Fruit fly (Drosophila melanogaster) whole organism, embryonic: ENCODE results near the gene peng.

Source experiments
- Ada2b ChIP-seq: fragments of 200-800 bp; sonication (Bioruptor generic); IDR thresholded peaks from 2 replicates; pipeline ENCODE4 v1.3.6; 2022; ENCODE audit warnings: missing biosample characterization, missing genetic modification characterization
- CG10979 ChIP-seq: fragments of 200-800 bp; sonication (Bioruptor generic); optimal IDR thresholded peaks from 2 replicates; lab custom pipeline; 2018; ENCODE audit warnings: missing biosample characterization, mild to moderate bottlenecking, missing genetic modification characterization, moderate library complexity
- CG11560 ChIP-seq: fragments of 200-800 bp; sonication (Bioruptor generic); IDR thresholded peaks from 3 replicates; pipeline ENCODE4 v1.3.6; 2022; ENCODE audit warnings: missing biosample characterization, missing genetic modification characterization
- CG12104 ChIP-seq: fragments of 200-800 bp; sonication (Bioruptor generic); optimal IDR thresholded peaks from 3 replicates; lab custom pipeline; 2016; ENCODE audit warnings: missing biosample characterization, missing genetic modification characterization
- CG13296 ChIP-seq: fragments of 200-800 bp; sonication (Bioruptor generic); optimal IDR thresholded peaks from 3 replicates; lab custom pipeline; 2018; ENCODE audit warnings: missing biosample characterization, mild to moderate bottlenecking, missing genetic modification characterization
- CG14441 ChIP-seq: fragments of 200-800 bp; sonication (Bioruptor generic); IDR thresholded peaks from 2 replicates; pipeline ENCODE4 v1.3.6; 2022; ENCODE audit warnings: missing biosample characterization, missing genetic modification characterization
- CG14710 ChIP-seq: fragments of 200-800 bp; sonication (Bioruptor generic); optimal IDR thresholded peaks from 3 replicates; lab custom pipeline; 2019; ENCODE audit warnings: missing biosample characterization, mild to moderate bottlenecking, missing genetic modification characterization, moderate library complexity
- CG15696 ChIP-seq: fragments of 200-800 bp; sonication (Bioruptor generic); optimal IDR thresholded peaks from 2 replicates; lab custom pipeline; 2019; ENCODE audit warnings: missing biosample characterization, mild to moderate bottlenecking, missing genetic modification characterization, moderate library complexity
- CG1602 ChIP-seq: fragments of 200-800 bp; sonication (Bioruptor generic); optimal IDR thresholded peaks from 3 replicates; lab custom pipeline; 2016; ENCODE audit warnings: missing biosample characterization, missing genetic modification characterization
- CG17328 ChIP-seq: fragments of 200-800 bp; sonication (Bioruptor generic); IDR thresholded peaks from 2 replicates; pipeline ENCODE4 v1.3.6; 2022; ENCODE audit warnings: missing biosample characterization, missing genetic modification characterization
- CG18011 ChIP-seq: fragments of 200-800 bp; sonication (Bioruptor generic); optimal IDR thresholded peaks from 2 replicates; lab custom pipeline; 2017; ENCODE audit warnings: missing biosample characterization, missing genetic modification characterization, mild to moderate bottlenecking, moderate library complexity, missing genotype
- CG2120 ChIP-seq: fragments of 200-800 bp; sonication (Bioruptor generic); optimal IDR thresholded peaks from 3 replicates; lab custom pipeline; 2016; ENCODE audit warnings: missing biosample characterization, missing genetic modification characterization
- CG2129 ChIP-seq: fragments of 200-800 bp; sonication (Bioruptor generic); IDR thresholded peaks from 2 replicates; pipeline ENCODE4 v1.3.6; 2022; ENCODE audit warnings: missing biosample characterization, missing genetic modification characterization; ENCODE audit not compliant: partially characterized antibody
- CG31365 ChIP-seq: fragments of 200-800 bp; sonication (Bioruptor generic); optimal IDR thresholded peaks from 2 replicates; lab custom pipeline; 2018; ENCODE audit warnings: missing biosample characterization, mild to moderate bottlenecking, missing genetic modification characterization
- CG31441 ChIP-seq: fragments of 200-800 bp; sonication (Bioruptor generic); IDR thresholded peaks from 2 replicates; pipeline ENCODE4 v1.3.6; 2022; ENCODE audit warnings: missing biosample characterization, missing genetic modification characterization
- CG4707 ChIP-seq: fragments of 200-800 bp; sonication (Bioruptor generic); optimal IDR thresholded peaks from 2 replicates; lab custom pipeline; 2018; ENCODE audit warnings: missing biosample characterization, mild to moderate bottlenecking, missing genetic modification characterization, moderate library complexity
- CG5245 ChIP-seq: fragments of 200-800 bp; sonication (Bioruptor generic); optimal IDR thresholded peaks from 3 replicates; lab custom pipeline; 2016; ENCODE audit warnings: missing biosample characterization, missing genetic modification characterization
- CHES-1-like ChIP-seq: fragments of 200-800 bp; sonication (Bioruptor generic); optimal IDR thresholded peaks from 2 replicates; lab custom pipeline; 2016; ENCODE audit warnings: missing biosample characterization, missing genetic modification characterization
- Dbx ChIP-seq: fragments of 200-800 bp; sonication (Bioruptor generic); IDR thresholded peaks from 3 replicates; pipeline ENCODE4 v1.3.6; 2022; ENCODE audit warnings: missing biosample characterization, missing genetic modification characterization
- Deaf1 ChIP-seq: fragments of 200-800 bp; optimal IDR thresholded peaks from 3 replicates; lab custom pipeline; 2019; ENCODE audit warnings: missing biosample characterization, mild to moderate bottlenecking, missing genetic modification characterization, moderate library complexity
- Drgx ChIP-seq: fragments of 200-800 bp; sonication (Bioruptor generic); IDR thresholded peaks from 2 replicates; pipeline ENCODE4 v1.3.6; 2022; ENCODE audit warnings: missing biosample characterization, missing genetic modification characterization
- GATAe ChIP-seq: fragments of 200-800 bp; sonication (Bioruptor generic); conservative IDR thresholded peaks from 2 replicates; pipeline ENCODE4 v1.3.6; 2022; ENCODE audit warnings: missing biosample characterization, missing genetic modification characterization
- H15 ChIP-seq: fragments of 200-800 bp; sonication (Bioruptor generic); IDR thresholded peaks from 3 replicates; pipeline ENCODE4 v1.3.6; 2022; ENCODE audit warnings: missing biosample characterization, missing genetic modification characterization
- HLH3B ChIP-seq: fragments of 200-800 bp; sonication (Bioruptor generic); IDR thresholded peaks from 2 replicates; pipeline ENCODE4 v1.3.6; 2022; ENCODE audit warnings: missing biosample characterization, missing genetic modification characterization
- HLHmδ ChIP-seq: fragments of 200-800 bp; sonication (Bioruptor generic); optimal IDR thresholded peaks from 2 replicates; lab custom pipeline; 2018; ENCODE audit warnings: missing biosample characterization, mild to moderate bottlenecking, missing genetic modification characterization, moderate library complexity
- Hey ChIP-seq: fragments of 200-800 bp; sonication (Bioruptor generic); optimal IDR thresholded peaks from 3 replicates; lab custom pipeline; 2018; ENCODE audit warnings: missing biosample characterization, mild to moderate bottlenecking, missing genetic modification characterization
- Hr39 ChIP-seq: fragments of >200 bp; optimal IDR thresholded peaks from 2 replicates; lab custom pipeline; 2017
- Mes4 ChIP-seq: fragments of 200-800 bp; sonication (Bioruptor generic); optimal IDR thresholded peaks from 2 replicates; lab custom pipeline; 2016; ENCODE audit warnings: missing biosample characterization, missing genetic modification characterization
- NC2β ChIP-seq: fragments of 200-800 bp; sonication (Bioruptor generic); optimal IDR thresholded peaks from 2 replicates; lab custom pipeline; 2016; ENCODE audit warnings: missing biosample characterization, missing genetic modification characterization
- Nf-YC ChIP-seq: fragments of 200-800 bp; optimal IDR thresholded peaks from 3 replicates; lab custom pipeline; 2019; ENCODE audit warnings: missing biosample characterization, mild to moderate bottlenecking, missing genetic modification characterization, moderate library complexity
- Ravus ChIP-seq: fragments of 200-800 bp; sonication (Bioruptor generic); IDR thresholded peaks from 2 replicates; pipeline ENCODE4 v1.3.6; 2022; ENCODE audit warnings: missing biosample characterization, missing genetic modification characterization
- Rfx ChIP-seq: fragments of 200-800 bp; sonication (Bioruptor generic); IDR thresholded peaks from 2 replicates; pipeline ENCODE4 v1.3.6; 2022; ENCODE audit warnings: missing biosample characterization, missing genetic modification characterization
- Rx ChIP-seq: fragments of 200-800 bp; sonication (Bioruptor generic); IDR thresholded peaks from 2 replicates; pipeline ENCODE4 v1.3.6; 2022; ENCODE audit warnings: missing biosample characterization, missing genetic modification characterization
- Sin3A ChIP-seq: fragments of >200 bp; optimal IDR thresholded peaks from 2 replicates; lab custom pipeline; 2018
- bowl ChIP-seq: fragments of 200-800 bp; sonication (Bioruptor generic); IDR thresholded peaks from 2 replicates; pipeline ENCODE4 v1.3.6; 2022; ENCODE audit warnings: missing biosample characterization, missing genetic modification characterization
- br ChIP-seq: fragments of >200 bp; optimal IDR thresholded peaks from 2 replicates; lab custom pipeline; 2017
- bsh ChIP-seq, 2 experiments: fragments of 200-800 bp; sonication (Bioruptor generic); optimal IDR thresholded peaks; 2 replicates each; lab custom pipeline; 2017 to 2018; ENCODE audit warnings: mild to moderate bottlenecking in 2 of 2, missing biosample characterization in 2 of 2, missing genetic modification characterization in 2 of 2, moderate library complexity in 1 of 2
- dan ChIP-seq: fragments of 200-800 bp; sonication (Bioruptor generic); IDR thresholded peaks from 2 replicates; pipeline ENCODE4 v1.3.6; 2022; ENCODE audit warnings: missing biosample characterization, missing genetic modification characterization
- dmrt99B ChIP-seq: fragments of 200-800 bp; sonication (Bioruptor generic); optimal IDR thresholded peaks from 2 replicates; lab custom pipeline; 2018; ENCODE audit warnings: missing biosample characterization, mild to moderate bottlenecking, missing genetic modification characterization, moderate library complexity
- esg ChIP-seq: fragments of 200-800 bp; sonication (Bioruptor generic); conservative IDR thresholded peaks from 2 replicates; pipeline ENCODE4 v1.3.6; 2022; ENCODE audit warnings: missing biosample characterization, missing genetic modification characterization
- fd64A ChIP-seq: fragments of 200-800 bp; sonication (Bioruptor generic); optimal IDR thresholded peaks from 3 replicates; lab custom pipeline; 2018; ENCODE audit warnings: missing biosample characterization, mild to moderate bottlenecking, missing genetic modification characterization
- hbn ChIP-seq: fragments of 200-800 bp; sonication (Bioruptor generic); IDR thresholded peaks from 2 replicates; pipeline ENCODE4 v1.3.6; 2022; ENCODE audit warnings: missing biosample characterization, missing genetic modification characterization; ENCODE audit not compliant: partially characterized antibody
- lbe ChIP-seq: fragments of 200-800 bp; sonication (Bioruptor generic); optimal IDR thresholded peaks from 2 replicates; lab custom pipeline; 2016; ENCODE audit warnings: missing biosample characterization, mild to moderate bottlenecking, missing genetic modification characterization
- maf-S ChIP-seq: fragments of 200-800 bp; sonication (Bioruptor generic); optimal IDR thresholded peaks from 2 replicates; lab custom pipeline; 2016; ENCODE audit warnings: missing biosample characterization, missing genetic modification characterization
- org-1 ChIP-seq: fragments of 200-800 bp; sonication (Bioruptor generic); optimal IDR thresholded peaks from 2 replicates; lab custom pipeline; 2017; ENCODE audit warnings: missing biosample characterization, missing genetic modification characterization
- pan ChIP-seq, 4 experiments: fragments of >200 bp in 3 of 4; fragments of 200-800 bp in 1 of 4; sonication (Bioruptor generic) in 1 of 4; optimal IDR thresholded peaks in 3 of 4; IDR thresholded peaks in 1 of 4; 2 replicates each; pipeline versions ENCODE4 v1.3.6 to Lab custom; 2017 to 2022; ENCODE audit warnings: missing biosample characterization in 2 of 4, missing genetic modification characterization in 2 of 4, mixed read lengths in 1 of 4
- phol ChIP-seq: fragments of 200-800 bp; sonication (Bioruptor generic); optimal IDR thresholded peaks from 3 replicates; lab custom pipeline; 2018; ENCODE audit warnings: missing biosample characterization, mild to moderate bottlenecking, missing genetic modification characterization, moderate library complexity
- pum ChIP-seq: fragments of 200-800 bp; sonication (Bioruptor generic); optimal IDR thresholded peaks from 2 replicates; lab custom pipeline; 2016; ENCODE audit warnings: missing biosample characterization, missing genetic modification characterization
- slbo ChIP-seq: fragments of 200-800 bp; sonication (Bioruptor generic); IDR thresholded peaks from 2 replicates; pipeline ENCODE4 v1.3.6; 2022; ENCODE audit warnings: missing biosample characterization, missing genetic modification characterization
- slou ChIP-seq: fragments of 200-800 bp; sonication (Bioruptor generic); optimal IDR thresholded peaks from 3 replicates; lab custom pipeline; 2016; ENCODE audit warnings: missing biosample characterization, missing genetic modification characterization
- slp2 ChIP-seq: fragments of 200-800 bp; sonication (Bioruptor generic); optimal IDR thresholded peaks from 2 replicates; lab custom pipeline; 2016; ENCODE audit warnings: missing biosample characterization, missing genetic modification characterization
- ttk ChIP-seq: fragments of 200-800 bp; sonication (Bioruptor generic); IDR thresholded peaks from 2 replicates; pipeline ENCODE4 v2.1.2; 2022; ENCODE audit warnings: missing biosample characterization, missing genetic modification characterization

peng gene

dm6 chrX:21334522-21335104 lies 15.0 kb downstream of the peng start (continued):
- TF ChIP-seq HLHmδ: no peak
- TF ChIP-seq CG18011 (GFP tag; lab: Kevin White, UChicago): no peak
- no peak for TF ChIP-seq Hr39 (lab: Kevin White, UChicago)
- no peak for TF ChIP-seq CG5245 (GFP tag; lab: Kevin White, UChicago)
- TF ChIP-seq CG10979 (tag; lab: Kevin White, UChicago): peak; percentile 39
- no peak for TF ChIP-seq CG1602
- no peak for TF ChIP-seq CG12104 (GFP tag; lab: Kevin White, UChicago)
- no peak for TF ChIP-seq Dbx (GFP tag; lab: Robert Waterston, UW)
- no peak for TF ChIP-seq pan (optimal IDR thresholded peaks at IDR 0.05; lab: Kevin White, UChicago)
- no peak for TF ChIP-seq pan (GFP tag; optimal IDR thresholded peaks at IDR 0.05 in 1 of 2, IDR thresholded peaks at IDR 0.05 in 1 of 2)
- TF ChIP-seq slp2: no peak
- TF ChIP-seq org-1 (GFP tag; lab: Kevin White, UChicago): no peak
- TF ChIP-seq Drgx: no peak
- TF ChIP-seq Rfx (GFP tag; lab: Robert Waterston, UW): 0 out of 2 replicates have a peak, but pooled peaks have one; percentile 7
- no peak for TF ChIP-seq br (lab: Kevin White, UChicago)
- TF ChIP-seq slou: no peak
- TF ChIP-seq Ada2b: no peak
- TF ChIP-seq Nf-YC (tag; lab: Kevin White, UChicago): no peak
- no peak for TF ChIP-seq GATAe (GFP tag; lab: Robert Waterston, UW)
- peak; percentile 13 for TF ChIP-seq CG14710 (tag; lab: Kevin White, UChicago)
- TF ChIP-seq ttk (GFP tag; lab: Robert Waterston, UW): no peak
- TF ChIP-seq dan (GFP tag; lab: Robert Waterston, UW): no peak
- no peak for TF ChIP-seq CG11560 (tag; lab: Robert Waterston, UW)
- TF ChIP-seq CG17328 (GFP tag; lab: Robert Waterston, UW): no peak
- no peak for TF ChIP-seq esg (GFP tag; lab: Robert Waterston, UW)
- TF ChIP-seq CG15696 (tag; lab: Kevin White, UChicago): no peak
- no peak for TF ChIP-seq NC2β (GFP tag; lab: Kevin White, UChicago)
- TF ChIP-seq lbe: no peak
- TF ChIP-seq slbo (GFP tag; lab: Robert Waterston, UW): no peak
- TF ChIP-seq HLH3B: peak; percentile 29; the same call in 1 of the 2 replicates
- TF ChIP-seq bowl (GFP tag; lab: Robert Waterston, UW): no peak
- TF ChIP-seq CG31441 (GFP tag; lab: Robert Waterston, UW): no peak; the same call in 1 of the 2 replicates
- TF ChIP-seq dmrt99B (tag; lab: Kevin White, UChicago): no peak
- no peak for TF ChIP-seq Hey (tag; lab: Kevin White, UChicago)
- no peak for TF ChIP-seq fd64A (GFP tag; lab: Kevin White, UChicago)
- no peak for TF ChIP-seq H15 (GFP tag; lab: Robert Waterston, UW)
- no peak for TF ChIP-seq CG4707 (GFP tag; lab: Kevin White, UChicago)
- TF ChIP-seq Sin3A: no peak
- TF ChIP-seq CG2129 (GFP tag; lab: Robert Waterston, UW): no peak
- peak; percentile 38; the same call in 1 of the 2 replicates for TF ChIP-seq CG14441
- TF ChIP-seq pum (GFP tag; lab: Kevin White, UChicago): no peak
- peak; percentile 29 for TF ChIP-seq CG2120 (GFP tag; lab: Kevin White, UChicago)
- TF ChIP-seq bsh (GFP tag; optimal IDR thresholded peaks at IDR 0.05; lab: Kevin White, UChicago): peak in 1 of 2 experiments; percentile 60
- no peak for TF ChIP-seq Rx (GFP tag; lab: Robert Waterston, UW)
- TF ChIP-seq CHES-1-like: no peak
- no peak for TF ChIP-seq CG13296
- TF ChIP-seq Mes4 (GFP tag; lab: Kevin White, UChicago): no peak
- no peak for TF ChIP-seq maf-S (GFP tag; lab: Kevin White, UChicago)
- no peak for TF ChIP-seq Deaf1
- peak; percentile 53 for TF ChIP-seq phol (tag; lab: Kevin White, UChicago)
- no peak for TF ChIP-seq CG31365 (tag; lab: Kevin White, UChicago)
- TF ChIP-seq Ravus (GFP tag; lab: Robert Waterston, UW): no peak
- no peak for TF ChIP-seq hbn (GFP tag; lab: Robert Waterston, UW)
